Fruit fly (Drosophila melanogaster): ENCODE measurements around the gene Caf1-180.

DNA sequence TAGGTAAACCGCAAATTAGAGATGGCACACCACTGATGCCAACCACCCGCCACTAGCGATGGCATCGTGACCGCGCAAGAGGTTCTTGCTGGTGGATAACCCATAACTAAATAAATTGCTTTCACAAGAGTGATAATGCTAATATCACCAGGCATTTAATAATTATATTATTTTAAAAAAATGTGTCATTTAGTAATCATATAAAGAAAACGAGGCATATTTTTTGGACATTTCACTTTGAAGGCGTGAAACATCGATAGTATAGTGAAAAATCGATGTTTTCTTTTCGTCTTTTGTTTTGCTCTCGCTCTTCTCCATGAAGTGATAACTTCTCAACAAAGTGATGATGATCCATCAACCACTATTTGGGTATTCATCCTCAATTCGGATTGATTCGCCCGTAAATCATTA lies 47.3 kb downstream of the Caf1-180 start, which contains the start of gene IntS4:
- TF ChIP-seq ash1 (GFP tag; optimal IDR thresholded peaks at IDR 0.05) (no peak), eve (GFP tag; optimal IDR thresholded peaks at IDR 0.05) (no peak), CG10431 (GFP tag; optimal IDR thresholded peaks at IDR 0.05) (no peak)
